Fruit fly (Drosophila melanogaster): ENCODE results near the gene CG17776.

DNA sequence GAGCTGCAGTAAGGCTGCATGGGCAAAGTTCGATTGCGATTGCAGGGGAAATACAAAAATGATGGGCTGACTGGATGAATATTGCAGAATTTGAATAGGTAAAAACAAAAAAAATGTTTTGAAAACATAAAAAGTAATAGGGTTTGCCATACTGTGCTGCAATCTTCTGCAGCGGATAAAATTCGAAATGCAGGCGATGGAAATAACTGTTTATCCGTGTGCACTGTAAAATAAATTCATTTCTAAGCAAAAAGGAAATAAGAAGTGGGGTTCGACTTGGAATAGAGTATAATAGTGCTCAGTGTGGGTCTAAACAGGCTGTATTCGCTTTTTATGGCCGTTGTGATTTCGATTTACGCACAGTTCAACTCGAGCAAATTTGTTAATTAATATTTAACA is 9.3 kb downstream of the CG17776 start, which contains the start of gene CG14053:
- TF ChIP-seq lola (GFP tag; optimal IDR thresholded peaks at IDR 0.05): no peak
- TF ChIP-seq Hr78 (GFP tag; optimal IDR thresholded peaks at IDR 0.05): no peak
- no peak for TF ChIP-seq fru (GFP tag; optimal IDR thresholded peaks at IDR 0.05)
- TF ChIP-seq Myc (optimal IDR thresholded peaks at IDR 0.05): no peak
- TF ChIP-seq rgr (GFP tag; optimal IDR thresholded peaks at IDR 0.05): no peak
- TF ChIP-seq h (GFP tag; optimal IDR thresholded peaks at IDR 0.05): no peak
- no peak for TF ChIP-seq foxo (GFP tag; optimal IDR thresholded peaks at IDR 0.05)
- TF ChIP-seq CG32264 (GFP tag; optimal IDR thresholded peaks at IDR 0.05): no peak

Measured in whole organism, wandering third instar larva.